Fruit fly (Drosophila melanogaster) whole organism, adult: ENCODE data around the gene CG17929.

Experiments used
- CG5204 ChIP-seq: fragments of 200-800 bp; sonication (Bioruptor generic); optimal IDR thresholded peaks from 2 replicates; lab custom pipeline; 2016; ENCODE audit warnings: missing biosample characterization, missing genetic modification characterization
- Crg-1 ChIP-seq: fragments of 200-800 bp; sonication (Bioruptor generic); optimal IDR thresholded peaks from 2 replicates; lab custom pipeline; 2016; ENCODE audit warnings: missing biosample characterization, missing genetic modification characterization
- tj ChIP-seq: fragments of 200-800 bp; sonication (Bioruptor generic); optimal IDR thresholded peaks from 3 replicates; lab custom pipeline; 2017; ENCODE audit warnings: missing biosample characterization, mild to moderate bottlenecking, missing genetic modification characterization, moderate library complexity

DNA sequence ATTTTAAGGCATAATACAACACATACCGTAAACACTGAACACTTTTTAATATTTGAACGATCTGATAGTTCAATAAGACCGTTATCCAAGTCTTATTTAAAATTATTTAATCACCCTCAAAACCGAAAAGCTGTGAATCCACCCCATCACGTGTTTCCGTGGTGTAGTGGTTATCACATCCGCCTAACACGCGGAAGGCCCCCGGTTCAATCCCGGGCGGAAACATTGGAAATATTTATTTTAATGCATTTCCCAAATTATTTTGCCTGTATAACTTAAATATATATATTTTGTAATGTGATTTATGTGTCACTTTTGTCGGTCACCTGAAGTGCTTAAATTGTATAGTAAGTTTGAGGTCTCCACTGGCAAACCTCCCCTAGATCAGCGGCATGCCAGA, 3.8 kb upstream of the CG17929 start, which contains the start of gene CG44044:
- TF ChIP-seq Crg-1 (GFP tag; lab: Kevin White, UChicago) (no peak), tj (GFP tag; lab: Kevin White, UChicago) (no peak), CG5204 (no peak)
